Worm (Caenorhabditis elegans): ENCODE data around the gene ssq-1.
A peak's percentile ranks its signal among the peaks of the same experiment; 100 is the strongest.

DNA sequence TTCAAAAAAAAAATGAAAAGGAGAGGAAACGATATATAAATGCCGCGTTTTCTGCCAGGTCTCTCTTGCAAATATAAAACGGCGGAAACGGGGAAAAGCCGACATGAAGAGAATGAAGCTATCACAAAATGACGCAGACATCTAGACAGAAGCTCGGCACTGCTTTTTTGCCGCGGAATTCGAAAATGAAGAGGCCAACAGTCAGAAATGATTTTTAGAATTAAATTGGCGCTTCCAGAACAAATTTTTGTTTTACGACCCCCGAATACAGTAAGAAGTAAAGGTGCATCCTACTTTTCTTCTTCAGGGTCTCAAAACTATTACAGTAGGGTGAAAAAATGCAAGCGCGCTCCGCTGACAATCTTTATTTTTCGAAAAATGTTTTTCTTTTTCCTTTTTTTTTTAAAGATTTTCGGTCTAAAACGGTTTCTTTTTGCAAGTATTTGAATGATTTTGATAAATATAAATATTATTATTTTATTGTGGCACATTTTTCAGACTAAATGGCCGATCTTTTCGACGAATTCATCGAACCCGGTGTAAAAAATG is 27.1 kb upstream of the ssq-1 start, which contains the start of gene mtr-4:
- TF ChIP-seq ceh-91 (GFP tag; IDR thresholded peaks at IDR 0.05) (peak; percentile 77), unc-62 (GFP tag; optimal IDR thresholded peaks at IDR 0.05) (no peak), ama-1 (optimal IDR thresholded peaks at IDR 0.05) (no peak), ama-1 (GFP tag; optimal IDR thresholded peaks at IDR 0.05) (no peak), pha-4 (tag; optimal IDR thresholded peaks at IDR 0.05) (no peak), rec-8 (tag; optimal IDR thresholded peaks at IDR 0.05) (no peak), akir-1 (GFP tag; optimal IDR thresholded peaks at IDR 0.05) (no peak), lin-40 (tag; optimal IDR thresholded peaks at IDR 0.05) (no peak), dpl-1 (GFP tag; optimal IDR thresholded peaks at IDR 0.05) (peak; percentile 45)

Measured in whole organism, young adult.